Fruit fly (Drosophila melanogaster): ENCODE results near the gene CG7573.

Gene CG7573

DNA sequence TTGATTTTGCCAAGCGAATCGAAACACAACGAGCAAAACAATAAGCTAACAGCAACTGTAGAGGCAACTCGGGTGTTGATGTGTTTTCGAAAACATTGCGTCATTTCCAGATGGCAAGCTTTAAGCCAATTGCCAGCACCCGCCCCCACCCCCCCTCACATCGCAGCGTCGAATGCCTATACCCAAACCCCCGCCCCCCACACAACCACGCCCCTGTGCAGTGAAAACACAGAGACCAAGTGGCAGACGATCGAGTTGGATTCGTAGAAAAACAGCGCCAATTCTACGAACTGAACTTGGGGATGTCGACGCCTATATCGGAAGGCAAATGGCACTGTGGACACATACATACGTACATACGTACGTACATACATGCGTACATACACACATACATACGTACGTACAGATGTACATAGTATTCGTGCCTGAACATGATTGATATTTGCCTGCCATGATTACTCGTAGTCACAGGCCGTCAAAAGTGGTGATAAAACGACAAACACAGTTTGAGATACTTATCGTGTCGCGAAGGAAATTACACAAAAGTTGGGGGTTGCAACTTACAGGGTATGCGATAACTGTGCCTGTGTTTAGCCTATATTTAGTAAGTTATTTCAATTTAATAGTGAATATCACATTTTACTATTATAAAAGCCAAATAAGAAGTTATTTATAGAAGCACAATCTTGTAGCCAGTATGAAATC lies 25.8 kb upstream of the CG7573 start (continued):
- TF ChIP-seq CG8290 (GFP tag; optimal IDR thresholded peaks at IDR 0.05) (no peak), CG8290 (tag; optimal IDR thresholded peaks at IDR 0.05) (peak in 1 of 2 experiments; percentile 84), zen (tag; optimal IDR thresholded peaks at IDR 0.05) (no peak), CG15479 (GFP tag; optimal IDR thresholded peaks at IDR 0.05) (peak; percentile 62), crol (GFP tag; IDR thresholded peaks at IDR 0.05) (peak; percentile 92), nerfin-2 (GFP tag; IDR thresholded peaks at IDR 0.05; ENCODE audit: partially characterized antibody) (peak; percentile 72), CG9932 (GFP tag; IDR thresholded peaks at IDR 0.05) (peak; percentile 64), vfl (GFP tag; optimal IDR thresholded peaks at IDR 0.05) (no peak), eve (GFP tag; optimal IDR thresholded peaks at IDR 0.05) (peak in 1 of 2 experiments; percentile 38), HmgZ (tag; optimal IDR thresholded peaks at IDR 0.05) (peak; percentile 48), B-H2 (GFP tag; optimal IDR thresholded peaks at IDR 0.05) (peak; percentile 55), chm (GFP tag; IDR thresholded peaks at IDR 0.05) (0 out of 2 replicates have a peak, but pooled peaks have one; percentile 41), Med (GFP tag) (peak; percentile 62), CG34376 (GFP tag; optimal IDR thresholded peaks at IDR 0.05) (peak; percentile 42), schlank (tag; optimal IDR thresholded peaks at IDR 0.05) (peak; percentile 64), CG17912 (GFP tag; optimal IDR thresholded peaks at IDR 0.05) (no peak), ttk (GFP tag; IDR thresholded peaks at IDR 0.05) (0 out of 2 replicates have a peak, but pooled peaks have one; percentile 5), sug (tag; optimal IDR thresholded peaks at IDR 0.05) (peak; percentile 69), CG2889 (GFP tag; IDR thresholded peaks at IDR 0.05) (no peak), Dll (GFP tag; IDR thresholded peaks at IDR 0.05; ENCODE audit: partially characterized antibody) (0 out of 4 replicates have a peak, but pooled peaks have one; percentile 18), eyg (GFP tag; optimal IDR thresholded peaks at IDR 0.05) (no peak), CG15696 (tag; optimal IDR thresholded peaks at IDR 0.05) (no peak), CG3407 (GFP tag; optimal IDR thresholded peaks at IDR 0.05) (no peak), Stat92E (GFP tag; optimal IDR thresholded peaks at IDR 0.05) (peak in 2 of 3 experiments; percentile 69 to 89), CG13894 (tag; optimal IDR thresholded peaks at IDR 0.05) (peak; percentile 49), D19B (GFP tag; optimal IDR thresholded peaks at IDR 0.05) (peak; percentile 88), so (GFP tag; IDR thresholded peaks at IDR 0.05) (peak; percentile 58; the same call in 1 of the 3 replicates), CG12219 (GFP tag; optimal IDR thresholded peaks at IDR 0.05) (no peak), Nf-YC (tag; optimal IDR thresholded peaks at IDR 0.05) (peak; percentile 72), toy (GFP tag; IDR thresholded peaks at IDR 0.05) (0 out of 2 replicates have a peak, but pooled peaks have one; percentile 37), sr (GFP tag; IDR thresholded peaks at IDR 0.05) (0 out of 3 replicates have a peak, but pooled peaks have one; percentile 21), cg (GFP tag; optimal IDR thresholded peaks at IDR 0.05) (peak; percentile 32), exex (tag; optimal IDR thresholded peaks at IDR 0.05) (peak; percentile 22), ci (GFP tag; IDR thresholded peaks at IDR 0.05) (0 out of 3 replicates have a peak, but pooled peaks have one; percentile 15), CG11456 (GFP tag; IDR thresholded peaks at IDR 0.05) (peak; percentile 47; the same call in 1 of the 3 replicates), Atf6 (GFP tag; IDR thresholded peaks at IDR 0.05) (peak; percentile 67), CG7987 (GFP tag; optimal IDR thresholded peaks at IDR 0.05) (peak; percentile 8), CrebB (tag; optimal IDR thresholded peaks at IDR 0.05) (peak; percentile 45)

DNA sequence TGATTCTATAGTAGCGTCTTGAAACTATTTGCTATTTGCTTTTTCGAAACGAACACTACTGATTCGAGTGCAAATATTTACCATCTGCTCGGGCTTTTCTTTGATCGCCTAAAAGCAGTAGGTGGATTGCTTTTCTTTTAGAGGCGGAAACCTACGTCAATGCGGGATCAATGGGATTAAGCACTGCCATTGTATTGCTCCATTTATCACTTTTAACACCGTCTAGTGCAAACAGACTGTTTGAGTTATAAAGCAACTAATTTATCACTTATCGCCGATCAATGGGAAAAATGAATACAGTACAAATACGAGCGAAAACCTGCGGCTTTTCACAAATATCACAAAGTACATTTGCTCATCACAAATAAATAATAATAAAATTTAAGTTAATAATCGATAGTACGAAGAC lies 24.9 kb upstream of the CG7573 start:
- TF ChIP-seq CG12659 (GFP tag; optimal IDR thresholded peaks at IDR 0.05), result no peak
- no peak for TF ChIP-seq CG14965 (GFP tag; optimal IDR thresholded peaks at IDR 0.05; ENCODE audit: borderline replicate concordance)
- TF ChIP-seq nmo (GFP tag; optimal IDR thresholded peaks at IDR 0.05), result peak; percentile 5
- TF ChIP-seq Hmr (GFP tag; optimal IDR thresholded peaks at IDR 0.05), result peak; percentile 20
- peak; percentile 8 for TF ChIP-seq Meics (GFP tag; optimal IDR thresholded peaks at IDR 0.05)
- peak; percentile 18 for TF ChIP-seq ac (GFP tag; optimal IDR thresholded peaks at IDR 0.05)
- no peak for TF ChIP-seq Poxn (GFP tag; IDR thresholded peaks at IDR 0.05)
- peak; percentile 7 for TF ChIP-seq Side (GFP tag; optimal IDR thresholded peaks at IDR 0.05)
- no peak for TF ChIP-seq wdn (GFP tag; IDR thresholded peaks at IDR 0.05)
- peak; percentile 24 for TF ChIP-seq Sox100B (GFP tag; optimal IDR thresholded peaks at IDR 0.05)
- TF ChIP-seq CG15011 (GFP tag; optimal IDR thresholded peaks at IDR 0.05), result peak; percentile 21
- TF ChIP-seq CG8478 (optimal IDR thresholded peaks at IDR 0.05), result no peak
- no peak for TF ChIP-seq Sry-β (GFP tag; optimal IDR thresholded peaks at IDR 0.05)
- TF ChIP-seq E2f1 (GFP tag; IDR thresholded peaks at IDR 0.05), result no peak

Data from whole organism, embryonic.